Fruit fly (Drosophila melanogaster) whole organism, embryonic: ENCODE results near the gene WDR79.

ENCODE experiments used
- Aef1 ChIP-seq: fragments of 200-800 bp; sonication (Bioruptor generic); IDR thresholded peaks from 3 replicates; pipeline ENCODE4 v1.3.6; 2022; ENCODE audit warnings: missing biosample characterization, missing genetic modification characterization
- B-H2 ChIP-seq: fragments of 200-800 bp; sonication (Bioruptor generic); optimal IDR thresholded peaks from 2 replicates; lab custom pipeline; 2018; ENCODE audit warnings: missing biosample characterization, mild to moderate bottlenecking, missing genetic modification characterization
- Bdp1 ChIP-seq: fragments of 200-800 bp; sonication (Bioruptor generic); optimal IDR thresholded peaks from 3 replicates; lab custom pipeline; 2016; ENCODE audit warnings: missing biosample characterization, missing genetic modification characterization
- CG10209 ChIP-seq: fragments of 200-800 bp; sonication (Bioruptor generic); optimal IDR thresholded peaks from 3 replicates; lab custom pipeline; 2017; ENCODE audit warnings: missing biosample characterization, mild to moderate bottlenecking, missing genetic modification characterization, missing genetic modification reagents
- CG10654 ChIP-seq: fragments of 200-800 bp; sonication (Bioruptor generic); optimal IDR thresholded peaks from 2 replicates; lab custom pipeline; 2016; ENCODE audit warnings: missing biosample characterization, missing genetic modification characterization
- CG11093 ChIP-seq: fragments of 200-800 bp; sonication (Bioruptor generic); IDR thresholded peaks from 3 replicates; pipeline ENCODE4 v1.3.6; 2022; ENCODE audit warnings: missing biosample characterization, missing genetic modification characterization
- CG12219 ChIP-seq: fragments of 200-800 bp; sonication (Bioruptor generic); optimal IDR thresholded peaks from 3 replicates; lab custom pipeline; 2018; ENCODE audit warnings: missing biosample characterization, mild to moderate bottlenecking, missing genetic modification characterization
- CG13287 ChIP-seq: fragments of 200-800 bp; sonication (Bioruptor generic); IDR thresholded peaks from 2 replicates; pipeline ENCODE4 v1.3.6; 2022; ENCODE audit warnings: missing biosample characterization, missing genetic modification characterization; ENCODE audit not compliant: partially characterized antibody
- CG13296 ChIP-seq: fragments of 200-800 bp; sonication (Bioruptor generic); optimal IDR thresholded peaks from 3 replicates; lab custom pipeline; 2018; ENCODE audit warnings: missing biosample characterization, mild to moderate bottlenecking, missing genetic modification characterization
- CG14965 ChIP-seq: fragments of 200-800 bp; sonication (Bioruptor generic); optimal IDR thresholded peaks from 2 replicates; lab custom pipeline; 2016; ENCODE audit warnings: missing biosample characterization, missing genetic modification characterization, borderline replicate concordance
- CG16863 ChIP-seq: fragments of 200-800 bp; sonication (Bioruptor generic); optimal IDR thresholded peaks from 3 replicates; lab custom pipeline; 2016; ENCODE audit warnings: missing biosample characterization, missing genetic modification characterization
- CG18011 ChIP-seq: fragments of 200-800 bp; sonication (Bioruptor generic); optimal IDR thresholded peaks from 2 replicates; lab custom pipeline; 2017; ENCODE audit warnings: missing biosample characterization, missing genetic modification characterization, mild to moderate bottlenecking, moderate library complexity, missing genotype
- CG18599 ChIP-seq: fragments of 200-800 bp; sonication (Bioruptor generic); optimal IDR thresholded peaks from 3 replicates; lab custom pipeline; 2017; ENCODE audit warnings: missing biosample characterization, missing genetic modification characterization, mild to moderate bottlenecking, moderate library complexity, missing genetic modification reagents
- CG2116 ChIP-seq: fragments of 200-800 bp; sonication (Bioruptor generic); optimal IDR thresholded peaks from 3 replicates; lab custom pipeline; 2018; ENCODE audit warnings: missing biosample characterization, mild to moderate bottlenecking, missing genetic modification characterization
- CG2120 ChIP-seq: fragments of 200-800 bp; sonication (Bioruptor generic); optimal IDR thresholded peaks from 3 replicates; lab custom pipeline; 2016; ENCODE audit warnings: missing biosample characterization, missing genetic modification characterization
- CG2678 ChIP-seq: fragments of 200-800 bp; sonication (Bioruptor generic); optimal IDR thresholded peaks from 3 replicates; lab custom pipeline; 2019; ENCODE audit warnings: missing biosample characterization, mild to moderate bottlenecking, missing genetic modification characterization, moderate library complexity
- CG33213 ChIP-seq: fragments of 200-800 bp; sonication (Bioruptor generic); optimal IDR thresholded peaks from 3 replicates; lab custom pipeline; 2016; ENCODE audit warnings: missing biosample characterization, missing genetic modification characterization
- CG4328 ChIP-seq: fragments of 200-800 bp; sonication (Bioruptor generic); optimal IDR thresholded peaks from 3 replicates; lab custom pipeline; 2017; ENCODE audit warnings: missing biosample characterization, missing genetic modification reagents, missing genetic modification characterization
- CG6683 ChIP-seq: fragments of 200-800 bp; sonication (Bioruptor generic); optimal IDR thresholded peaks from 2 replicates; lab custom pipeline; 2017; ENCODE audit warnings: missing biosample characterization, mild to moderate bottlenecking, missing genetic modification characterization, missing genetic modification reagents
- CG7556 ChIP-seq: fragments of 200-800 bp; sonication (Bioruptor generic); optimal IDR thresholded peaks from 2 replicates; lab custom pipeline; 2017; ENCODE audit warnings: missing biosample characterization, mild to moderate bottlenecking, missing genetic modification characterization
- CHES-1-like ChIP-seq: fragments of 200-800 bp; sonication (Bioruptor generic); optimal IDR thresholded peaks from 2 replicates; lab custom pipeline; 2016; ENCODE audit warnings: missing biosample characterization, missing genetic modification characterization
- CrebB ChIP-seq: fragments of 200-800 bp; sonication (Bioruptor generic); optimal IDR thresholded peaks from 3 replicates; lab custom pipeline; 2018; ENCODE audit warnings: missing biosample characterization, mild to moderate bottlenecking, missing genetic modification characterization
- Eip74EF ChIP-seq, 2 experiments: fragments of 200-800 bp in 1 of 2; fragments of >200 bp in 1 of 2; sonication (Bioruptor generic) in 1 of 2; optimal IDR thresholded peaks; 2 replicates each; lab custom pipeline; 2017 to 2019; ENCODE audit warnings: missing biosample characterization in 2 of 2, missing genetic modification characterization in 2 of 2, mild to moderate bottlenecking in 1 of 2, moderate library complexity in 1 of 2
- Ets65A ChIP-seq: fragments of 200-800 bp; sonication (Bioruptor generic); peaks from one replicate; lab custom pipeline; 2016; ENCODE audit warnings: missing biosample characterization, missing genetic modification characterization
- Nf-YB ChIP-seq: fragments of 200-800 bp; sonication (Bioruptor generic); optimal IDR thresholded peaks from 3 replicates; lab custom pipeline; 2019; ENCODE audit warnings: missing biosample characterization, mild to moderate bottlenecking, missing genetic modification characterization, moderate library complexity
- Pdp1 ChIP-seq, 2 experiments: fragments of 200-800 bp; sonication (Bioruptor generic); optimal IDR thresholded peaks; 3 replicates each; lab custom pipeline; 2016; ENCODE audit warnings: missing biosample characterization in 2 of 2, missing genetic modification characterization in 2 of 2, mild to moderate bottlenecking in 1 of 2, moderate library complexity in 1 of 2
- Rfx ChIP-seq: fragments of 200-800 bp; sonication (Bioruptor generic); IDR thresholded peaks from 2 replicates; pipeline ENCODE4 v1.3.6; 2022; ENCODE audit warnings: missing biosample characterization, missing genetic modification characterization
- Sox102F ChIP-seq: fragments of 200-800 bp; sonication (Bioruptor generic); optimal IDR thresholded peaks from 2 replicates; lab custom pipeline; 2018; ENCODE audit warnings: missing biosample characterization, mild to moderate bottlenecking, missing genetic modification characterization, moderate library complexity
- Trl ChIP-seq, 3 experiments: fragments of >200 bp in 2 of 3; fragments of 200-800 bp in 1 of 3; sonication (Bioruptor generic) in 1 of 3; optimal IDR thresholded peaks; 2 replicates in 1 of 3; 3 replicates in 2 of 3; lab custom pipeline; 2016 to 2017; ENCODE audit warnings: missing biosample characterization in 1 of 3, missing genetic modification characterization in 1 of 3
- Vsx1 ChIP-seq: fragments of 200-800 bp; sonication (Bioruptor generic); optimal IDR thresholded peaks from 2 replicates; lab custom pipeline; 2017; ENCODE audit warnings: missing biosample characterization, mild to moderate bottlenecking, missing genetic modification characterization, missing genetic modification reagents
- bigmax ChIP-seq: fragments of 200-800 bp; sonication (Bioruptor generic); optimal IDR thresholded peaks from 2 replicates; lab custom pipeline; 2018; ENCODE audit warnings: missing biosample characterization, mild to moderate bottlenecking, missing genetic modification characterization
- caup ChIP-seq: fragments of 200-800 bp; sonication (Bioruptor generic); optimal IDR thresholded peaks from 3 replicates; lab custom pipeline; 2017; ENCODE audit warnings: missing biosample characterization, mild to moderate bottlenecking, missing genetic modification characterization, moderate library complexity; ENCODE audit not compliant: severe bottlenecking
- cg ChIP-seq: fragments of 200-800 bp; sonication (Bioruptor generic); optimal IDR thresholded peaks from 3 replicates; lab custom pipeline; 2019; ENCODE audit warnings: missing biosample characterization, mild to moderate bottlenecking, missing genetic modification characterization, moderate library complexity
- ci ChIP-seq: fragments of 200-800 bp; sonication (Bioruptor generic); IDR thresholded peaks from 3 replicates; pipeline ENCODE4 v1.3.6; 2022; ENCODE audit warnings: missing biosample characterization, missing genetic modification characterization
- cwo ChIP-seq: fragments of 200-800 bp; sonication (Bioruptor generic); optimal IDR thresholded peaks from 3 replicates; lab custom pipeline; 2017; ENCODE audit warnings: missing biosample characterization, missing genetic modification characterization, mild to moderate bottlenecking, moderate library complexity, missing genetic modification reagents
- eve ChIP-seq, 2 experiments: fragments of >200 bp; optimal IDR thresholded peaks; 2 replicates each; lab custom pipeline; 2017; ENCODE audit warnings: missing biosample characterization in 2 of 2, missing genetic modification characterization in 2 of 2
- exex ChIP-seq: fragments of 200-800 bp; sonication (Bioruptor generic); optimal IDR thresholded peaks from 4 replicates; lab custom pipeline; 2018; ENCODE audit warnings: missing biosample characterization, mild to moderate bottlenecking, missing genetic modification characterization, moderate library complexity
- gem ChIP-seq: fragments of 200-800 bp; sonication (Bioruptor generic); optimal IDR thresholded peaks from 2 replicates; lab custom pipeline; 2019; ENCODE audit warnings: missing biosample characterization, mild to moderate bottlenecking, missing genetic modification characterization, moderate library complexity
- grn ChIP-seq: fragments of 200-800 bp; sonication (Bioruptor generic); optimal IDR thresholded peaks from 3 replicates; lab custom pipeline; 2017; ENCODE audit warnings: missing biosample characterization, missing genetic modification characterization
- kni ChIP-seq: fragments of 200-800 bp; sonication (Bioruptor generic); optimal IDR thresholded peaks from 3 replicates; lab custom pipeline; 2017; ENCODE audit warnings: mild to moderate bottlenecking, missing biosample characterization, missing genetic modification reagents, missing genetic modification characterization
- lbe ChIP-seq: fragments of 200-800 bp; sonication (Bioruptor generic); optimal IDR thresholded peaks from 2 replicates; lab custom pipeline; 2016; ENCODE audit warnings: missing biosample characterization, mild to moderate bottlenecking, missing genetic modification characterization
- nmo ChIP-seq: fragments of 200-800 bp; sonication (Bioruptor generic); optimal IDR thresholded peaks from 2 replicates; lab custom pipeline; 2018; ENCODE audit warnings: missing biosample characterization, mild to moderate bottlenecking, missing genetic modification characterization, moderate library complexity
- pan ChIP-seq, 4 experiments: fragments of >200 bp in 3 of 4; fragments of 200-800 bp in 1 of 4; sonication (Bioruptor generic) in 1 of 4; optimal IDR thresholded peaks in 3 of 4; IDR thresholded peaks in 1 of 4; 2 replicates each; pipeline versions ENCODE4 v1.3.6 to Lab custom; 2017 to 2022; ENCODE audit warnings: missing biosample characterization in 2 of 4, missing genetic modification characterization in 2 of 4, mixed read lengths in 1 of 4
- ro ChIP-seq: fragments of 200-800 bp; sonication (Bioruptor generic); IDR thresholded peaks from 2 replicates; pipeline ENCODE4 v1.3.6; 2022; ENCODE audit warnings: missing biosample characterization, missing genetic modification characterization
- schlank ChIP-seq: fragments of 200-800 bp; sonication (Bioruptor generic); optimal IDR thresholded peaks from 2 replicates; lab custom pipeline; 2018; ENCODE audit warnings: missing biosample characterization, mild to moderate bottlenecking, missing genetic modification characterization
- sna ChIP-seq: fragments of 200-800 bp; sonication (Bioruptor generic); IDR thresholded peaks from 2 replicates; pipeline ENCODE4 v1.3.6; 2022; ENCODE audit warnings: missing biosample characterization, missing genetic modification characterization; ENCODE audit not compliant: partially characterized antibody

The WDR79 gene

DNA sequence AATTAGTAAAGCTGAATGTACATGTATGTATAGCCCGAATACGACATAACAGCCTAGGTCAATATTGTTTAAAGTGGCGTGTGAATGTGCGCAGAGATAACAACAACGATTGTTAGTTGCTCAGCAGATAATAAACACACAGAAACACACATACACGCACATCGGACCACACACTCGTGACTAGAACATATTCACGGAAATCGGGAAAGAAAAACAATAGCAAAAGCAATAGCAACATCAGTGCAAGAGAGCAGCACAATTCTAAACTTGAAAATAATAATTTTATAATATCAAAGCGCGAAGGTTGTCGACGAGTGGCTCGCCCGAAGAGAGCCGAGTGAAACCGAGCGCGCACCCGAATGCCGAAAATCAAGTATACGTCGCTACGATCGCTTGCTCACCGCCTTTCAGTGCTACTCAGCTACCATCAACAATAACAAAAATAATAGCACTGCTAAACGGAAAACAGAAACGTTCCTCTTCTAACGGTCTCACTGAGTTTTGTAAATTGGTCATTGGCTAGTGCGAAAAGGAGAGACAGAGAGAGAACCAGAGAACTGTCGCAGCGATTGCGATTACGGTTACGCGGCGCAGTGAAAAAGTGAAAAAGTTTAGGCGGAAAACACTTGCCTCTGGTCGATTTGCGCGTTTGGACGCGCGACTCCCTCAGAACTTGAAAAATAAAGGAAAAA is 44.5 kb downstream of the WDR79 start (continued):
- TF ChIP-seq CG12219 (peak; percentile 9), CG7556 (peak; percentile 5), CG18599 (peak; percentile 25), ro (GFP tag; lab: Robert Waterston, UW) (no peak), Pdp1 (GFP tag; optimal IDR thresholded peaks at IDR 0.05; lab: Kevin White, UChicago) (peak in 1 of 2 experiments; percentile 70), Bdp1 (GFP tag; lab: Kevin White, UChicago) (peak; percentile 8), Ets65A (peak; percentile 60), CG18011 (GFP tag; lab: Kevin White, UChicago) (peak; percentile 0), schlank (tag; lab: Kevin White, UChicago) (peak; percentile 8), Rfx (GFP tag; lab: Robert Waterston, UW) (peak; percentile 10; the same call in 1 of the 2 replicates), CG14965 (no peak), Vsx1 (no peak), cwo (peak; percentile 89), CG4328 (GFP tag; lab: Kevin White, UChicago) (peak; percentile 52), CG6683 (GFP tag; lab: Kevin White, UChicago) (no peak), CG33213 (GFP tag; lab: Kevin White, UChicago) (no peak), CG2116 (GFP tag; lab: Kevin White, UChicago) (peak; percentile 18), Aef1 (GFP tag; lab: Robert Waterston, UW) (peak; percentile 17; the same call in 1 of the 3 replicates), bigmax (no peak), kni (GFP tag; lab: Kevin White, UChicago) (peak; percentile 37), pan (optimal IDR thresholded peaks at IDR 0.05; lab: Kevin White, UChicago) (no peak), pan (GFP tag; optimal IDR thresholded peaks at IDR 0.05 in 1 of 2, IDR thresholded peaks at IDR 0.05 in 1 of 2) (no peak), CG13296 (GFP tag; lab: Kevin White, UChicago) (peak; percentile 53), CG16863 (GFP tag; lab: Kevin White, UChicago) (no peak), Trl (optimal IDR thresholded peaks at IDR 0.05; lab: Kevin White, UChicago) (peak; percentile 10 to 87), Trl (GFP tag; optimal IDR thresholded peaks at IDR 0.05; lab: Kevin White, UChicago) (no peak), B-H2 (GFP tag; lab: Kevin White, UChicago) (peak; percentile 3), eve (GFP tag; optimal IDR thresholded peaks at IDR 0.05; lab: Kevin White, UChicago) (peak in 1 of 2 experiments; percentile 88), Nf-YB (GFP tag; lab: Kevin White, UChicago) (peak; percentile 18), CrebB (tag; lab: Kevin White, UChicago) (peak; percentile 75), CG11093 (GFP tag; lab: Robert Waterston, UW) (no peak), gem (peak; percentile 19), Sox102F (GFP tag; lab: Kevin White, UChicago) (peak; percentile 1), ci (GFP tag; lab: Robert Waterston, UW) (peak; percentile 31; the same call in 1 of the 3 replicates), exex (tag; lab: Kevin White, UChicago) (peak; percentile 88), lbe (GFP tag; lab: Kevin White, UChicago) (peak; percentile 24), caup (GFP tag; lab: Kevin White, UChicago) (peak; percentile 55), Eip74EF (GFP tag; optimal IDR thresholded peaks at IDR 0.05; lab: Kevin White, UChicago) (peak in 1 of 2 experiments; percentile 88), CG2678 (tag; lab: Kevin White, UChicago) (peak; percentile 4), nmo (GFP tag; lab: Kevin White, UChicago) (no peak), grn (GFP tag; lab: Kevin White, UChicago) (peak; percentile 59), CHES-1-like (GFP tag; lab: Kevin White, UChicago) (peak; percentile 0), CG2120 (GFP tag; lab: Kevin White, UChicago) (peak; percentile 4), cg (GFP tag; lab: Kevin White, UChicago) (peak; percentile 60), CG10209 (GFP tag; lab: Kevin White, UChicago) (peak; percentile 34), CG13287 (GFP tag; lab: Robert Waterston, UW) (0 out of 2 replicates have a peak, but pooled peaks have one; percentile 26), CG10654 (GFP tag; lab: Kevin White, UChicago) (no peak), sna (GFP tag; lab: Robert Waterston, UW) (no peak)
